Worm (Caenorhabditis elegans) whole organism, L3 larva: ENCODE data around the gene R03H10.11.

Experiments used
- aly-2 ChIP-seq: fragments of 150-350 bp; optimal IDR thresholded peaks from 2 replicates; lab custom pipeline; 2014; ENCODE audit warnings: missing biosample characterization, missing genetic modification characterization
- ama-1 ChIP-seq: fragments of 150-350 bp; optimal IDR thresholded peaks from 2 replicates; lab custom pipeline; 2018
- ceh-16 ChIP-seq: sonication (generic microtip); optimal IDR thresholded peaks from 2 replicates; lab custom pipeline; 2017; ENCODE audit warnings: missing biosample characterization, missing genetic modification characterization
- fkh-2 ChIP-seq: fragments of 150-350 bp; optimal IDR thresholded peaks from 2 replicates; lab custom pipeline; 2014; ENCODE audit warnings: missing biosample characterization, missing genetic modification reagents, missing genetic modification characterization
- jun-1 ChIP-seq: fragments of 150-350 bp; optimal IDR thresholded peaks from 2 replicates; lab custom pipeline; 2014; ENCODE audit warnings: missing biosample characterization, missing genetic modification reagents, missing genetic modification characterization
- nhr-237 ChIP-seq: fragments of 150-350 bp; optimal IDR thresholded peaks from 2 replicates; lab custom pipeline; 2014; ENCODE audit warnings: missing biosample characterization, missing genetic modification characterization
- nhr-77 ChIP-seq: fragments of 150-350 bp; optimal IDR thresholded peaks from 2 replicates; lab custom pipeline; 2014; ENCODE audit warnings: missing biosample characterization, missing genetic modification characterization
- unc-39 ChIP-seq: sonication (generic microtip); optimal IDR thresholded peaks from 4 replicates; lab custom pipeline; 2017; ENCODE audit warnings: missing biosample characterization, missing genetic modification characterization
- zag-1 ChIP-seq: fragments of 150-350 bp; optimal IDR thresholded peaks from 2 replicates; lab custom pipeline; 2014; ENCODE audit warnings: missing biosample characterization, missing genetic modification characterization

- TF ChIP-seq jun-1 (tag; lab: Kevin White, UChicago): no peak
- no peak for TF ChIP-seq aly-2
- TF ChIP-seq zag-1 (tag; lab: Kevin White, UChicago): no peak
- no peak for TF ChIP-seq fkh-2 (tag; lab: Kevin White, UChicago)
- TF ChIP-seq nhr-237 (tag; lab: Kevin White, UChicago): no peak
- no peak for TF ChIP-seq ceh-16
- TF ChIP-seq unc-39 (tag; lab: Kevin White, UChicago): no peak
- TF ChIP-seq nhr-77 (tag; lab: Kevin White, UChicago): no peak
- TF ChIP-seq ama-1 (lab: Kevin White, UChicago): no peak
Observed at ce11 chrII:4167833-4168232, 14.6 kb upstream of the R03H10.11 start.
